Fruit fly (Drosophila melanogaster): ENCODE data around the gene mei-38.

mei-38 gene

dm6 chrX:1517618-1518017 is 40.8 kb downstream of the mei-38 start (continued):
- TF ChIP-seq inv (GFP tag; IDR thresholded peaks at IDR 0.05; ENCODE audit: partially characterized antibody) (peak; percentile 86), croc (GFP tag; conservative IDR thresholded peaks at IDR 0.05) (no peak), CG10274 (GFP tag; optimal IDR thresholded peaks at IDR 0.05) (no peak), H2.0 (GFP tag; IDR thresholded peaks at IDR 0.05) (0 out of 2 replicates have a peak, but pooled peaks have one; percentile 12), Nf-YA (GFP tag; IDR thresholded peaks at IDR 0.05) (peak; percentile 28; the same call in 1 of the 2 replicates), grau (tag; optimal IDR thresholded peaks at IDR 0.05) (peak; percentile 49), bcd (GFP tag; optimal IDR thresholded peaks at IDR 0.05) (no peak), Rfx (GFP tag; IDR thresholded peaks at IDR 0.05) (peak; percentile 78), pb (GFP tag; optimal IDR thresholded peaks at IDR 0.05) (no peak), dysf (GFP tag; IDR thresholded peaks at IDR 0.05) (no peak), Doc2 (GFP tag; IDR thresholded peaks at IDR 0.05) (no peak), CG11085 (GFP tag; IDR thresholded peaks at IDR 0.05) (0 out of 2 replicates have a peak, but pooled peaks have one; percentile 27), scrt (GFP tag; optimal IDR thresholded peaks at IDR 0.05) (no peak), NFAT (GFP tag; IDR thresholded peaks at IDR 0.05) (peak; percentile 63), CG11723 (GFP tag; optimal IDR thresholded peaks at IDR 0.05) (no peak), CG1024 (GFP tag; IDR thresholded peaks at IDR 0.05) (no peak), pros (GFP tag; optimal IDR thresholded peaks at IDR 0.05) (peak; percentile 97), vnd (GFP tag; IDR thresholded peaks at IDR 0.05; ENCODE audit: partially characterized antibody) (peak; percentile 88), CG8765 (GFP tag; IDR thresholded peaks at IDR 0.05) (no peak), kay (GFP tag; optimal IDR thresholded peaks at IDR 0.05) (no peak), CG18011 (GFP tag; optimal IDR thresholded peaks at IDR 0.05) (peak; percentile 15), fd102C (GFP tag; optimal IDR thresholded peaks at IDR 0.05) (no peak), fd64A (GFP tag; optimal IDR thresholded peaks at IDR 0.05) (no peak), hkb (optimal IDR thresholded peaks at IDR 0.05) (no peak), hkb (GFP tag; IDR thresholded peaks at IDR 0.05) (0 out of 2 replicates have a peak, but pooled peaks have one; percentile 36), Hsf (GFP tag; optimal IDR thresholded peaks at IDR 0.05) (peak; percentile 3), Sox102F (GFP tag; optimal IDR thresholded peaks at IDR 0.05) (no peak), ci (GFP tag; IDR thresholded peaks at IDR 0.05) (peak; percentile 53; the same call in 1 of the 3 replicates), CG2199 (GFP tag; IDR thresholded peaks at IDR 0.05) (no peak), abd-A (tag; optimal IDR thresholded peaks at IDR 0.05) (no peak), pzg (GFP tag; optimal IDR thresholded peaks at IDR 0.05) (peak; percentile 17), Sin3A (optimal IDR thresholded peaks at IDR 0.05) (no peak), gsb-n (tag; optimal IDR thresholded peaks at IDR 0.05) (peak; percentile 26), tx (GFP tag; optimal IDR thresholded peaks at IDR 0.05) (peak; percentile 2), Optix (GFP tag; IDR thresholded peaks at IDR 0.05) (0 out of 3 replicates have a peak, but pooled peaks have one; percentile 5), Xrp1 (GFP tag; IDR thresholded peaks at IDR 0.05) (peak; percentile 70), seq (GFP tag; IDR thresholded peaks at IDR 0.05) (no peak), Nf-YC (tag; optimal IDR thresholded peaks at IDR 0.05) (peak; percentile 97), lov (optimal IDR thresholded peaks at IDR 0.05) (no peak), lov (GFP tag; IDR thresholded peaks at IDR 0.05) (no peak), PHDP (tag; optimal IDR thresholded peaks at IDR 0.05) (peak; percentile 24), CG31224 (GFP tag; IDR thresholded peaks at IDR 0.05) (peak; percentile 99), wdn (GFP tag; IDR thresholded peaks at IDR 0.05) (no peak), sens (GFP tag) (peak; percentile 87), sd (tag; optimal IDR thresholded peaks at IDR 0.05) (peak; percentile 54), CG13287 (GFP tag; IDR thresholded peaks at IDR 0.05; ENCODE audit: partially characterized antibody) (peak; percentile 94), tio (GFP tag; optimal IDR thresholded peaks at IDR 0.05) (no peak), her (GFP tag; optimal IDR thresholded peaks at IDR 0.05) (peak; percentile 62), Stat92E (GFP tag; optimal IDR thresholded peaks at IDR 0.05) (peak in 1 of 3 experiments; percentile 60), Ets97D (GFP tag; optimal IDR thresholded peaks at IDR 0.05) (no peak), CG2712 (tag; optimal IDR thresholded peaks at IDR 0.05) (peak; percentile 43), CG9797 (GFP tag; optimal IDR thresholded peaks at IDR 0.05) (peak; percentile 10)
